Worm (Caenorhabditis elegans): ENCODE measurements around the gene R02C2.7.
A peak's percentile ranks its signal among the peaks of the same experiment; 100 is the strongest.
"Not testable (repeated sequence)": the region's sequence is repeated elsewhere in the genome, so short reads cannot be mapped to it uniquely, and the experiment has no call there.

Gene R02C2.7

ce11 chrV:240287-240686 is 2.1 kb downstream of the R02C2.7 start, which contains the start of gene txt-2:
TSS of gene txt-2 (minus strand) at chrV:240500.
- no peak for TF ChIP-seq ceh-18 (tag; optimal IDR thresholded peaks at IDR 0.05)
- peak; percentile 1 for TF ChIP-seq hlh-6 (tag; optimal IDR thresholded peaks at IDR 0.05)

DNA sequence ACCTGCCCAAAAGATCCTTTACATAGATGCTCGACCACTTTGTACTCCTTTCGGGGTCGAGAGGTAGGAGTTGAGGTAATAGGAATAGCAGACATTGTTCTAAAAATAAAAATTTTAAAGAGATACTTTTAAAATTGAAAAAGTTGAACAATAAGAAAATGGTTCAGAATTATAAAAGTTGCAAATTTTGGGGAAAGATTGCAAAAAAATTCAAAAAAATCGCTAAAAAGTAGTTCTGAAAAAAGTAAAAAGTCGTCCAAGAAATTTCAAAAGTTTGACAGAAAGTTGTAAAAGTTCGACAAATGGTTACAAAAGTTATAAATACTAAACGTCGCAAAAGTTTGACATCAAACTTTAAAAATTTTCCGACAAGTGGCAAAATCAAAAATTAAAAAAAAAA is 4.3 kb downstream of the R02C2.7 start, which contains the start of gene R02C2.1:
TSS of gene R02C2.1 (minus strand) at position 101 of the 400 bp plus-strand sequence.
- TF ChIP-seq npax-4 (tag; optimal IDR thresholded peaks at IDR 0.05) (no peak), pat-9 (tag; optimal IDR thresholded peaks at IDR 0.05) (no peak), C38D4.7 (GFP tag; optimal IDR thresholded peaks at IDR 0.05) (no peak), mec-3 (tag; optimal IDR thresholded peaks at IDR 0.05; ENCODE audit: borderline replicate concordance) (no peak), elt-2 (tag; optimal IDR thresholded peaks at IDR 0.05) (no peak), rnt-1 (tag; optimal IDR thresholded peaks at IDR 0.05) (no peak), elt-4 (tag; optimal IDR thresholded peaks at IDR 0.05) (no peak), sox-4 (tag; optimal IDR thresholded peaks at IDR 0.05) (no peak), ceh-31 (tag; optimal IDR thresholded peaks at IDR 0.05) (no peak), hlh-15 (tag; optimal IDR thresholded peaks at IDR 0.05) (no peak), ceh-6 (GFP tag; optimal IDR thresholded peaks at IDR 0.05) (no peak), ets-4 (tag; optimal IDR thresholded peaks at IDR 0.05) (no peak), eyg-1 (tag; optimal IDR thresholded peaks at IDR 0.05) (no peak), fax-1 (tag; optimal IDR thresholded peaks at IDR 0.05) (no peak)

DNA sequence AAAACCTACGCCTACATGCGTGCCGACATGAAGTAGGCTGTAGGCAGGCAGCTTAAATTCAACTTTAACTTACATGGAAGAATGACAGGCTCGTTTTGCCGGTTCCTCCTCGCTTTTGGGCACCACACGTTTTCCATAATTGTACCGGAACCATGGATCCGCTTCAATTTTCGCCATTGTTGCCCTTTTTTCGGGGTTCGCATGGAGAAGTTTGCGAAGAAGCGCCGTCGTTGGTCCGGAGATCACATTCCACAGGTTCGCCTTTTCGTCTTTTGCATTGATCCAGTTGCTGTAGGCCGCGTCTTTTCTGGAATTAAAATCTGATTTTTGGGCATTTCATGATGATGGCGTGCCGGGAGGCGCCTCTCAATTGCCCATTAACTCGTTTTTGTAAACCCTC is 5.4 kb downstream of the R02C2.7 start:
- TF ChIP-seq dve-1 (tag; optimal IDR thresholded peaks at IDR 0.05) (no peak), K02D7.2 (tag; optimal IDR thresholded peaks at IDR 0.05) (no peak), nhr-232 (tag; optimal IDR thresholded peaks at IDR 0.05) (no peak), sox-4 (tag; optimal IDR thresholded peaks at IDR 0.05) (no peak)

ce11 chrV:234572-234971 is 7.8 kb downstream of the R02C2.7 start, which contains the start of gene kin-33:
TSS of gene kin-33 (minus strand) at chrV:234672.
- no peak for TF ChIP-seq ets-4 (tag; optimal IDR thresholded peaks at IDR 0.05)
- no peak for TF ChIP-seq ama-1 (optimal IDR thresholded peaks at IDR 0.05)
- no peak for TF ChIP-seq Y22D7AL.16 (tag; optimal IDR thresholded peaks at IDR 0.05)
- TF ChIP-seq ceh-2 (tag; optimal IDR thresholded peaks at IDR 0.05): no peak
- no peak for TF ChIP-seq nhr-232 (tag; optimal IDR thresholded peaks at IDR 0.05)

DNA sequence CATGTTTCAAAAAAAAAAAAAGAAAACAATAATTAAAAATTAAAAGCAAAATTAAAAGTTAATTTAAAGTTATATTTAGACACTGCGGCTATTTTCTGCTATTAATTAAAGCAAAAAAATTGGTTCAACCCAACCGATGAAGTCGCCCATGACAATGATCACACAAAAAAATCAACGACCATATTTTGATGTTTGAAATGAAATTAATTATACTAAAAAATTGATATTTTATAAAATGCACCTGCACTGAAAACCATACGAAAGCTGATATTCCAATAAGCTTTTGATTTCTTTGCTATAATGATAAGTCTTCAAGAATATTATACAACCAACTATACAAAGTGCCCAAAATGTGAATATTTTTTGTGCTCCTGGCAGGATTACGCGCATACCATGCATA is 22.8 kb downstream of the R02C2.7 start, which contains the start of gene srh-80:
TSS of gene srh-80 (plus strand) at position 301 of the 400 bp plus-strand sequence.
- no peak for TF ChIP-seq ceh-22 (tag; optimal IDR thresholded peaks at IDR 0.05)
- no peak for TF ChIP-seq unc-42 (tag; optimal IDR thresholded peaks at IDR 0.05)
- no peak for TF ChIP-seq unc-86 (tag; optimal IDR thresholded peaks at IDR 0.05)
- TF ChIP-seq ceh-9 (tag; optimal IDR thresholded peaks at IDR 0.05): no peak
- no peak for TF ChIP-seq pqm-1 (tag; optimal IDR thresholded peaks at IDR 0.05)

DNA sequence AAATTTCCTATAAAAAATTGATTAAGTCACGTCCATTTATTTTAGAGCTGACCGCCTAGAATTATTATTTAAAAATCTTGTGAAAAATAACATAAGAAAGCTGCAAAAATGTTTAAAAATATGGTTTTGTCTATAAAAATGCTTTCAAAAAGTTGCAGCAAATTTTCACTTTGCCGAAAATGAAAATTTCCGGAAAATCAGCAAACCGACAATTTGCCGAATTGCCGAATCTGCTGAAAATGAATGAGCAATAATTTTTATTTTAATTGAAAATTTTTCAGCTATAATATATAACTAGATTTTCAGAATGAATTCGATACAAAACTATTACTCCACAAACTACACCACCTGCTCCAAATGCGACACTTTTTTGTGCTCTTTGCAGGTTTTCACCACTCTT is 25.6 kb downstream of the R02C2.7 start, which contains the start of gene srh-78:
TSS of gene srh-78 (plus strand) at position 301 of the 400 bp plus-strand sequence.
- TF ChIP-seq sox-4 (tag; optimal IDR thresholded peaks at IDR 0.05) (no peak), hlh-30 (tag; optimal IDR thresholded peaks at IDR 0.05; ENCODE audit: insufficient read depth) (no peak)

DNA sequence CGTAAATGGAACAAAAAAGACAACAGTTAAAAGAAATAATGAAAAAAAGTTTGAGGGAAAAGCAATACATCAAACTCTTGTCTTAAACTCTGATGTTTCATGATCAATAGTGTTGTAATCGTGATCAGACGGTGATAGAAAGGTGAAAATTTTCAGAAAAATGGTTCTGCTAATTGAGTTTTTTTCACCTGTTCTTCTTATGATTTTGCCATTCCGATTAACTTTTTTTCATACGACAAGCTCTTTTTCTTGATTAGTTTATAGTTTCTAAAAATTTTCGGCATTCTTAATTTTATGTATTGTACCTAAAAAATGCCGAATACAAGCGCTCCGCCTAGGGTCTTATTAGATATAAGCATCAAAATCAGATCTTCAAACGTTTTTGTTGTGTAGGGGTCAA is 26.7 kb downstream of the R02C2.7 start:
- TF ChIP-seq dve-1 (tag; optimal IDR thresholded peaks at IDR 0.05): no peak

- TF ChIP-seq ahr-1, unc-42, ceh-18 (tag; optimal IDR thresholded peaks at IDR 0.05): not testable (repeated sequence)
These were observed 29.7 kb downstream of the R02C2.7 start, which contains the start of gene DC2.5 for ce11 chrV:212687-213086. TSS of gene DC2.5 (minus strand) at chrV:212787.
